Worm (Caenorhabditis elegans): Measurements from ENCODE around the gene daf-7.

DNA sequence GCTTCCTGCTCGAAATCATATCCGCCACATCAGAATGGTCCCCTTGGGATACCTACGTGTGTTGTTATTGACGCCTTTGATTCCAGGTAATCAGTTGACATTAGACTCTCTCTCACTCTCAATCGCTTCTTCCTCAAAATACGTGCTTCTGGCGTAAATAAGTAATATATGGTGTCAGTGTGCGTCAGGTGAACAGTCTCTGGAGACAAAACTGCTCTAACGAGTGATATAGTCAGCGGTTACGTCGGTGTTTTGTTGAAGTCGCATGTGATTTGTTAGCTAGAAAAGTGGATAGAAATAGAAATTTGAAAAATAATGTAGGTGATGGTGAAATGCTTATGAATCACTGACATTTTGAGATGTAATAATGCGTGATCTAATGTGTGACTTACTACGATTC, 9.6 kb upstream of the daf-7 start:
- no peak for TF ChIP-seq ztf-4 (tag; optimal IDR thresholded peaks at IDR 0.05)
- no peak for TF ChIP-seq snpc-4 (tag; optimal IDR thresholded peaks at IDR 0.05)
- no peak for TF ChIP-seq nhr-77 (tag; optimal IDR thresholded peaks at IDR 0.05)
- TF ChIP-seq mdl-1 (tag; optimal IDR thresholded peaks at IDR 0.05) = no peak
- TF ChIP-seq R02D3.7 (tag; optimal IDR thresholded peaks at IDR 0.05) = no peak
- TF ChIP-seq nhr-25 (tag; optimal IDR thresholded peaks at IDR 0.05) = no peak
- no peak for TF ChIP-seq fos-1 (tag; optimal IDR thresholded peaks at IDR 0.05)
- no peak for TF ChIP-seq nhr-76 (tag; optimal IDR thresholded peaks at IDR 0.05)
- TF ChIP-seq nfya-1 (tag; optimal IDR thresholded peaks at IDR 0.05; ENCODE audit: insufficient read depth) = no peak
- no peak for TF ChIP-seq elt-2 (tag; optimal IDR thresholded peaks at IDR 0.05)
- TF ChIP-seq elt-1 (tag; optimal IDR thresholded peaks at IDR 0.05) = no peak

Measured in whole organism, L3 larva.